Fruit fly (Drosophila melanogaster) Kc167 (cell line): ENCODE measurements around the gene DCAF12.

ENCODE experiments used
- Myc ChIP-seq: fragments of >200 bp; optimal IDR thresholded peaks from 2 replicates; lab custom pipeline; 2017; ENCODE audit warnings: missing external identifiers
- Sin3A ChIP-seq: fragments of >200 bp; optimal IDR thresholded peaks from 2 replicates; lab custom pipeline; 2018; ENCODE audit warnings: missing external identifiers
- h ChIP-seq: fragments of >200 bp; optimal IDR thresholded peaks from 3 replicates; lab custom pipeline; 2018; ENCODE audit warnings: missing external identifiers
- insv ChIP-seq: fragments of >200 bp; optimal IDR thresholded peaks from 3 replicates; lab custom pipeline; 2018; ENCODE audit warnings: missing external identifiers
- psq ChIP-seq: fragments of >200 bp; optimal IDR thresholded peaks from 2 replicates; lab custom pipeline; 2017; ENCODE audit warnings: missing external identifiers
- ttk ChIP-seq: sonication (Bioruptor generic); optimal IDR thresholded peaks from 2 replicates; lab custom pipeline; 2017; ENCODE audit warnings: missing external identifiers

The DCAF12 gene

dm6 chr3R:11976556-11977335, 40.1 kb downstream of the DCAF12 start, which contains the start of gene CG10005:
Gene CG10005 (minus strand): TSS chr3R:11977197.
- TF ChIP-seq psq (lab: Kevin White, UChicago): no peak
- TF ChIP-seq Sin3A: no peak
- no peak for TF ChIP-seq h (lab: Kevin White, UChicago)
- no peak for TF ChIP-seq insv
- TF ChIP-seq Myc (lab: Kevin White, UChicago): no peak
- TF ChIP-seq ttk (lab: Kevin White, UChicago): no peak

- no peak for TF ChIP-seq insv
- TF ChIP-seq h (lab: Kevin White, UChicago): no peak
- TF ChIP-seq Sin3A: no peak
- TF ChIP-seq ttk (lab: Kevin White, UChicago): no peak
- TF ChIP-seq psq (lab: Kevin White, UChicago): no peak
- no peak for TF ChIP-seq Myc (lab: Kevin White, UChicago)
These were observed 42.2 kb downstream of the DCAF12 start, which contains the start of gene Tango9 for dm6 chr3R:11974631-11975030. Gene Tango9 (minus strand): TSS chr3R:11974910.

dm6 chr3R:11973826-11974225, 43.0 kb downstream of the DCAF12 start:
- TF ChIP-seq Sin3A: no peak
- TF ChIP-seq psq (lab: Kevin White, UChicago): no peak
- no peak for TF ChIP-seq insv
- no peak for TF ChIP-seq h (lab: Kevin White, UChicago)
- TF ChIP-seq Myc (lab: Kevin White, UChicago): no peak
- TF ChIP-seq ttk (lab: Kevin White, UChicago): no peak

dm6 chr3R:11971394-11971793, 45.4 kb downstream of the DCAF12 start, which contains the start of gene GC2:
Gene GC2 (plus strand): TSS chr3R:11971694.
- no peak for TF ChIP-seq h (lab: Kevin White, UChicago)
- no peak for TF ChIP-seq insv
- TF ChIP-seq Myc (lab: Kevin White, UChicago): no peak
- no peak for TF ChIP-seq psq (lab: Kevin White, UChicago)
- no peak for TF ChIP-seq ttk (lab: Kevin White, UChicago)
- TF ChIP-seq Sin3A: no peak

dm6 chr3R:11969217-11969616, 47.6 kb downstream of the DCAF12 start:
- no peak for TF ChIP-seq ttk (lab: Kevin White, UChicago)
- TF ChIP-seq Myc (lab: Kevin White, UChicago): no peak
- TF ChIP-seq Sin3A: no peak
- TF ChIP-seq h (lab: Kevin White, UChicago): no peak
- TF ChIP-seq psq (lab: Kevin White, UChicago): no peak
- TF ChIP-seq insv: no peak

dm6 chr3R:11968030-11968753, 48.6 kb downstream of the DCAF12 start:
- TF ChIP-seq ttk (lab: Kevin White, UChicago) (no peak), h (lab: Kevin White, UChicago) (no peak), Myc (lab: Kevin White, UChicago) (no peak), psq (lab: Kevin White, UChicago) (no peak)

- no peak for TF ChIP-seq psq (lab: Kevin White, UChicago)
- no peak for TF ChIP-seq ttk (lab: Kevin White, UChicago)
- no peak for TF ChIP-seq Myc (lab: Kevin White, UChicago)
- TF ChIP-seq h (lab: Kevin White, UChicago): no peak
These were observed 49.4 kb downstream of the DCAF12 start, which contains the start of the genes CG12213 and GC1 for dm6 chr3R:11967262-11968029. Gene CG12213 (minus strand): TSS chr3R:11967691. Gene GC1 (plus strand): TSS chr3R:11967708.
